Fruit fly (Drosophila melanogaster): ENCODE results near the gene Ubr1.

The Ubr1 gene

dm6 chrX:16936689-16937088, 31.8 kb downstream of the Ubr1 start (continued):
- TF ChIP-seq CG2202 (tag; optimal IDR thresholded peaks at IDR 0.05) (no peak), mld (GFP tag; IDR thresholded peaks at IDR 0.05; ENCODE audit: partially characterized antibody) (peak; percentile 53; the same call in 1 of the 3 replicates), CG13894 (tag; optimal IDR thresholded peaks at IDR 0.05) (no peak), cg (GFP tag; optimal IDR thresholded peaks at IDR 0.05) (no peak), gro (GFP tag; optimal IDR thresholded peaks at IDR 0.05) (no peak), pzg (GFP tag; optimal IDR thresholded peaks at IDR 0.05) (no peak), CG10267 (tag; optimal IDR thresholded peaks at IDR 0.05) (no peak), BEAF-32 (GFP tag; optimal IDR thresholded peaks at IDR 0.05) (peak; percentile 52), tna (GFP tag; IDR thresholded peaks at IDR 0.05; ENCODE audit: partially characterized antibody) (peak; percentile 39; the same call in 1 of the 2 replicates)

- TF ChIP-seq CG34376 (GFP tag; optimal IDR thresholded peaks at IDR 0.05) (peak; percentile 12), sug (tag; optimal IDR thresholded peaks at IDR 0.05) (peak; percentile 44), br (optimal IDR thresholded peaks at IDR 0.05) (no peak), ro (GFP tag; IDR thresholded peaks at IDR 0.05) (no peak), exex (tag; optimal IDR thresholded peaks at IDR 0.05) (peak; percentile 99), gro (GFP tag; optimal IDR thresholded peaks at IDR 0.05) (peak; percentile 72), B-H2 (GFP tag; optimal IDR thresholded peaks at IDR 0.05) (peak; percentile 30)
Observed at dm6 chrX:16934430-16934829, 34.0 kb downstream of the Ubr1 start.

dm6 chrX:16932820-16933386, 35.6 kb downstream of the Ubr1 start:
- TF ChIP-seq vvl (GFP tag; IDR thresholded peaks at IDR 0.05) (peak; percentile 28; the same call in 1 of the 2 replicates), CG4424 (GFP tag; optimal IDR thresholded peaks at IDR 0.05) (peak; percentile 8), CG31441 (GFP tag; IDR thresholded peaks at IDR 0.05) (0 out of 2 replicates have a peak, but pooled peaks have one; percentile 12), CG16779 (GFP tag; IDR thresholded peaks at IDR 0.05) (no peak), dmrt99B (tag; optimal IDR thresholded peaks at IDR 0.05) (peak; percentile 30), zfh1 (GFP tag; IDR thresholded peaks at IDR 0.05) (0 out of 3 replicates have a peak, but pooled peaks have one; percentile 4), Blimp-1 (GFP tag; optimal IDR thresholded peaks at IDR 0.05) (peak; percentile 51), CG2678 (tag; optimal IDR thresholded peaks at IDR 0.05) (peak; percentile 2), CG12744 (GFP tag; optimal IDR thresholded peaks at IDR 0.05) (no peak), pros (GFP tag; optimal IDR thresholded peaks at IDR 0.05) (peak; percentile 63), Dref (GFP tag; IDR thresholded peaks at IDR 0.05) (no peak), CG10979 (tag; optimal IDR thresholded peaks at IDR 0.05) (peak; percentile 24), CG4360 (GFP tag; IDR thresholded peaks at IDR 0.05) (no peak), CG18262 (tag; optimal IDR thresholded peaks at IDR 0.05) (peak; percentile 2), CG2875 (GFP tag; optimal IDR thresholded peaks at IDR 0.05) (no peak), D19A (tag; optimal IDR thresholded peaks at IDR 0.05) (peak; percentile 71), CG4617 (GFP tag; optimal IDR thresholded peaks at IDR 0.05; ENCODE audit: borderline replicate concordance) (no peak), CG11504 (tag; optimal IDR thresholded peaks at IDR 0.05) (peak; percentile 8), CG7745 (tag; optimal IDR thresholded peaks at IDR 0.05) (no peak), ci (GFP tag; IDR thresholded peaks at IDR 0.05) (peak; percentile 37; the same call in 1 of the 3 replicates), CG2712 (tag; optimal IDR thresholded peaks at IDR 0.05) (peak; percentile 1), CG1603 (tag; optimal IDR thresholded peaks at IDR 0.05) (peak; percentile 16), CG8290 (GFP tag; optimal IDR thresholded peaks at IDR 0.05) (no peak), CG8290 (tag; optimal IDR thresholded peaks at IDR 0.05) (no peak), CG17359 (tag; optimal IDR thresholded peaks at IDR 0.05) (peak; percentile 27), CG1792 (GFP tag; optimal IDR thresholded peaks at IDR 0.05) (no peak), dpn (GFP tag; optimal IDR thresholded peaks at IDR 0.05) (no peak), MBD-R2 (GFP tag; IDR thresholded peaks at IDR 0.05) (no peak), CG11093 (GFP tag; IDR thresholded peaks at IDR 0.05) (no peak), zf30C (GFP tag; optimal IDR thresholded peaks at IDR 0.05) (no peak), CG1647 (GFP tag; optimal IDR thresholded peaks at IDR 0.05) (no peak), Ets65A (GFP tag) (peak; percentile 36), gem (tag; optimal IDR thresholded peaks at IDR 0.05) (peak; percentile 32)

Measured in whole organism, embryonic.